Fruit fly (Drosophila melanogaster) whole organism, embryonic: Measurements from ENCODE around the gene CG33191.

Experiments
- B-H1 ChIP-seq: fragments of 200-800 bp; sonication (Bioruptor generic); IDR thresholded peaks from 3 replicates; pipeline ENCODE4 v1.3.6; 2022; ENCODE audit warnings: missing biosample characterization, missing genetic modification characterization
- CG10209 ChIP-seq: fragments of 200-800 bp; sonication (Bioruptor generic); optimal IDR thresholded peaks from 3 replicates; lab custom pipeline; 2017; ENCODE audit warnings: missing biosample characterization, mild to moderate bottlenecking, missing genetic modification characterization, missing genetic modification reagents
- CG10654 ChIP-seq: fragments of 200-800 bp; sonication (Bioruptor generic); optimal IDR thresholded peaks from 2 replicates; lab custom pipeline; 2016; ENCODE audit warnings: missing biosample characterization, missing genetic modification characterization
- CG11085 ChIP-seq: fragments of 200-800 bp; sonication (Bioruptor generic); IDR thresholded peaks from 2 replicates; pipeline ENCODE4 v1.3.6; 2022; ENCODE audit warnings: missing biosample characterization, missing genetic modification characterization
- CG11093 ChIP-seq: fragments of 200-800 bp; sonication (Bioruptor generic); IDR thresholded peaks from 3 replicates; pipeline ENCODE4 v1.3.6; 2022; ENCODE audit warnings: missing biosample characterization, missing genetic modification characterization
- CG11247 ChIP-seq: fragments of 200-800 bp; sonication (Bioruptor generic); IDR thresholded peaks from 2 replicates; pipeline ENCODE4 v1.3.6; 2022; ENCODE audit warnings: missing biosample characterization, missing genetic modification characterization
- CG11723 ChIP-seq: fragments of 200-800 bp; sonication (Bioruptor generic); optimal IDR thresholded peaks from 2 replicates; lab custom pipeline; 2017; ENCODE audit warnings: missing biosample characterization, mild to moderate bottlenecking, missing genetic modification characterization
- CG12071 ChIP-seq: fragments of 200-800 bp; sonication (Bioruptor generic); optimal IDR thresholded peaks from 3 replicates; lab custom pipeline; 2018; ENCODE audit warnings: missing biosample characterization, mild to moderate bottlenecking, missing genetic modification characterization
- CG12219 ChIP-seq: fragments of 200-800 bp; sonication (Bioruptor generic); optimal IDR thresholded peaks from 3 replicates; lab custom pipeline; 2018; ENCODE audit warnings: missing biosample characterization, mild to moderate bottlenecking, missing genetic modification characterization
- CG13123 ChIP-seq: fragments of 200-800 bp; sonication (Bioruptor generic); optimal IDR thresholded peaks from 2 replicates; lab custom pipeline; 2016; ENCODE audit warnings: missing biosample characterization, missing genetic modification characterization
- CG15514 ChIP-seq: fragments of 200-800 bp; sonication (Bioruptor generic); optimal IDR thresholded peaks from 3 replicates; lab custom pipeline; 2017; ENCODE audit warnings: missing biosample characterization, missing genetic modification characterization, mild to moderate bottlenecking, moderate library complexity, missing genetic modification reagents
- CG16863 ChIP-seq: fragments of 200-800 bp; sonication (Bioruptor generic); optimal IDR thresholded peaks from 3 replicates; lab custom pipeline; 2016; ENCODE audit warnings: missing biosample characterization, missing genetic modification characterization
- CG2889 ChIP-seq: fragments of 200-800 bp; sonication (Bioruptor generic); IDR thresholded peaks from 3 replicates; pipeline ENCODE4 v1.3.6; 2022; ENCODE audit warnings: missing biosample characterization, missing genetic modification characterization
- CG3065 ChIP-seq: fragments of 200-800 bp; sonication (Bioruptor generic); optimal IDR thresholded peaks from 2 replicates; lab custom pipeline; 2016; ENCODE audit warnings: missing biosample characterization, missing genetic modification characterization
- CG32532 ChIP-seq: fragments of 200-800 bp; sonication (Bioruptor generic); IDR thresholded peaks from 2 replicates; pipeline ENCODE4 v1.3.6; 2022; ENCODE audit warnings: missing biosample characterization, missing genetic modification characterization
- CG32767 ChIP-seq: fragments of 200-800 bp; sonication (Bioruptor generic); IDR thresholded peaks from 2 replicates; pipeline ENCODE4 v1.3.6; 2022; ENCODE audit warnings: missing biosample characterization, missing genetic modification characterization
- CG3281 ChIP-seq: fragments of 200-800 bp; sonication (Bioruptor generic); optimal IDR thresholded peaks from 3 replicates; lab custom pipeline; 2017; ENCODE audit warnings: missing biosample characterization, mild to moderate bottlenecking, missing genetic modification characterization
- CG8359 ChIP-seq: fragments of 200-800 bp; sonication (Bioruptor generic); optimal IDR thresholded peaks from 2 replicates; lab custom pipeline; 2017; ENCODE audit warnings: missing biosample characterization, mild to moderate bottlenecking, missing genetic modification characterization, borderline replicate concordance
- CG8388 ChIP-seq: fragments of 200-800 bp; sonication (Bioruptor generic); optimal IDR thresholded peaks from 2 replicates; lab custom pipeline; 2019; ENCODE audit warnings: missing biosample characterization, mild to moderate bottlenecking, missing genetic modification characterization, moderate library complexity
- CG9215 ChIP-seq: fragments of 200-800 bp; sonication (Bioruptor generic); IDR thresholded peaks from 2 replicates; pipeline ENCODE4 v1.3.6; 2022; ENCODE audit warnings: missing biosample characterization, missing genetic modification characterization
- CG9609 ChIP-seq: fragments of 200-800 bp; sonication (Bioruptor generic); optimal IDR thresholded peaks from 3 replicates; lab custom pipeline; 2016; ENCODE audit warnings: missing biosample characterization, missing genetic modification characterization
- Camta ChIP-seq: fragments of 200-800 bp; sonication (Bioruptor generic); optimal IDR thresholded peaks from 2 replicates; lab custom pipeline; 2016; ENCODE audit warnings: missing biosample characterization, missing genetic modification characterization
- Doc3 ChIP-seq: fragments of 200-800 bp; sonication (Bioruptor generic); IDR thresholded peaks from 3 replicates; pipeline ENCODE4 v1.3.6; 2022; ENCODE audit warnings: missing biosample characterization, missing genetic modification characterization; ENCODE audit not compliant: partially characterized antibody
- Elba2 ChIP-seq: fragments of 200-800 bp; sonication (Bioruptor generic); optimal IDR thresholded peaks from 3 replicates; lab custom pipeline; 2016; ENCODE audit warnings: missing biosample characterization, missing genetic modification characterization
- HLH3B ChIP-seq: fragments of 200-800 bp; sonication (Bioruptor generic); IDR thresholded peaks from 2 replicates; pipeline ENCODE4 v1.3.6; 2022; ENCODE audit warnings: missing biosample characterization, missing genetic modification characterization
- Hr51 ChIP-seq, 2 experiments: fragments of 200-800 bp; sonication (Bioruptor generic); optimal IDR thresholded peaks; 2 replicates in 1 of 2; 3 replicates in 1 of 2; lab custom pipeline; 2016 to 2018; ENCODE audit warnings: missing biosample characterization in 2 of 2, missing genetic modification characterization in 2 of 2, mild to moderate bottlenecking in 1 of 2, moderate library complexity in 1 of 2
- NFAT ChIP-seq: fragments of 200-800 bp; sonication (Bioruptor generic); IDR thresholded peaks from 2 replicates; pipeline ENCODE4 v1.3.6; 2022; ENCODE audit warnings: missing biosample characterization, missing genetic modification characterization
- Six4 ChIP-seq: fragments of 200-800 bp; sonication (Bioruptor generic); optimal IDR thresholded peaks from 2 replicates; lab custom pipeline; 2016; ENCODE audit warnings: missing biosample characterization, missing genetic modification characterization
- Ssrp ChIP-seq: fragments of 200-800 bp; sonication (Bioruptor generic); optimal IDR thresholded peaks from 2 replicates; lab custom pipeline; 2018; ENCODE audit warnings: missing biosample characterization, mild to moderate bottlenecking, missing genetic modification characterization, moderate library complexity
- YL-1 ChIP-seq: fragments of 200-800 bp; sonication (Bioruptor generic); optimal IDR thresholded peaks from 3 replicates; lab custom pipeline; 2017; ENCODE audit warnings: missing biosample characterization, mild to moderate bottlenecking, missing genetic modification characterization
- cg ChIP-seq: fragments of 200-800 bp; sonication (Bioruptor generic); optimal IDR thresholded peaks from 3 replicates; lab custom pipeline; 2019; ENCODE audit warnings: missing biosample characterization, mild to moderate bottlenecking, missing genetic modification characterization, moderate library complexity
- chn ChIP-seq: fragments of 200-800 bp; sonication (Bioruptor generic); optimal IDR thresholded peaks from 2 replicates; lab custom pipeline; 2016; ENCODE audit warnings: missing biosample characterization, missing genetic modification characterization
- crc ChIP-seq: fragments of 200-800 bp; sonication (Bioruptor generic); optimal IDR thresholded peaks from 2 replicates; lab custom pipeline; 2016; ENCODE audit warnings: missing biosample characterization, missing genetic modification characterization
- dan ChIP-seq: fragments of 200-800 bp; sonication (Bioruptor generic); IDR thresholded peaks from 2 replicates; pipeline ENCODE4 v1.3.6; 2022; ENCODE audit warnings: missing biosample characterization, missing genetic modification characterization
- dati ChIP-seq: fragments of 200-800 bp; sonication (Bioruptor generic); IDR thresholded peaks from 2 replicates; pipeline ENCODE4 v1.3.6; 2022; ENCODE audit warnings: missing biosample characterization, missing genetic modification characterization
- ems ChIP-seq: fragments of 200-800 bp; sonication (Bioruptor generic); optimal IDR thresholded peaks from 3 replicates; lab custom pipeline; 2016; ENCODE audit warnings: missing biosample characterization, missing genetic modification characterization
- hbn ChIP-seq: fragments of 200-800 bp; sonication (Bioruptor generic); IDR thresholded peaks from 2 replicates; pipeline ENCODE4 v1.3.6; 2022; ENCODE audit warnings: missing biosample characterization, missing genetic modification characterization; ENCODE audit not compliant: partially characterized antibody
- ind ChIP-seq: fragments of 200-800 bp; sonication (Bioruptor generic); optimal IDR thresholded peaks from 3 replicates; lab custom pipeline; 2016; ENCODE audit warnings: missing biosample characterization, missing genetic modification characterization
- kay ChIP-seq: fragments of 200-800 bp; sonication (Bioruptor generic); optimal IDR thresholded peaks from 2 replicates; lab custom pipeline; 2016; ENCODE audit warnings: missing biosample characterization, missing genetic modification characterization
- lbe ChIP-seq: fragments of 200-800 bp; sonication (Bioruptor generic); optimal IDR thresholded peaks from 2 replicates; lab custom pipeline; 2016; ENCODE audit warnings: missing biosample characterization, mild to moderate bottlenecking, missing genetic modification characterization
- nerfin-1 ChIP-seq: fragments of 200-800 bp; sonication (Bioruptor generic); optimal IDR thresholded peaks from 3 replicates; lab custom pipeline; 2019; ENCODE audit warnings: missing biosample characterization, mild to moderate bottlenecking, missing genetic modification characterization, moderate library complexity
- pita ChIP-seq: fragments of 200-800 bp; sonication (Bioruptor generic); optimal IDR thresholded peaks from 2 replicates; lab custom pipeline; 2017; ENCODE audit warnings: missing biosample characterization, mild to moderate bottlenecking, missing genetic modification characterization
- pnt ChIP-seq: fragments of 200-800 bp; sonication (Bioruptor generic); optimal IDR thresholded peaks from 3 replicates; lab custom pipeline; 2016; ENCODE audit warnings: missing biosample characterization, missing genetic modification characterization
- prd ChIP-seq, 3 experiments: fragments of >200 bp in 2 of 3; fragments of 200-800 bp in 1 of 3; sonication (Bioruptor generic) in 1 of 3; optimal IDR thresholded peaks in 2 of 3; IDR thresholded peaks in 1 of 3; 2 replicates in 2 of 3; 3 replicates in 1 of 3; pipeline versions ENCODE4 v1.3.6 to Lab custom; 2017 to 2022; ENCODE audit warnings: missing biosample characterization in 1 of 3, missing genetic modification characterization in 1 of 3
- pzg ChIP-seq: fragments of 200-800 bp; sonication (Bioruptor generic); optimal IDR thresholded peaks from 3 replicates; lab custom pipeline; 2018; ENCODE audit warnings: missing biosample characterization, mild to moderate bottlenecking, missing genetic modification characterization, moderate library complexity
- repo ChIP-seq: fragments of 200-800 bp; sonication (Bioruptor generic); optimal IDR thresholded peaks from 2 replicates; lab custom pipeline; 2016; ENCODE audit warnings: missing biosample characterization, missing genetic modification characterization
- row ChIP-seq: fragments of 200-800 bp; sonication (Bioruptor generic); IDR thresholded peaks from 3 replicates; pipeline ENCODE4 v1.3.6; 2022; ENCODE audit warnings: missing biosample characterization, missing genetic modification characterization
- schlank ChIP-seq: fragments of 200-800 bp; sonication (Bioruptor generic); optimal IDR thresholded peaks from 2 replicates; lab custom pipeline; 2018; ENCODE audit warnings: missing biosample characterization, mild to moderate bottlenecking, missing genetic modification characterization
- shn ChIP-seq: fragments of 200-800 bp; sonication (Bioruptor generic); optimal IDR thresholded peaks from 3 replicates; lab custom pipeline; 2016; ENCODE audit warnings: missing biosample characterization, missing genetic modification characterization
- tna ChIP-seq: fragments of 200-800 bp; sonication (Bioruptor generic); IDR thresholded peaks from 2 replicates; pipeline ENCODE4 v1.3.6; 2022; ENCODE audit warnings: missing biosample characterization, missing genetic modification characterization; ENCODE audit not compliant: partially characterized antibody
- twi ChIP-seq: fragments of 200-800 bp; optimal IDR thresholded peaks from 2 replicates; lab custom pipeline; 2019; ENCODE audit warnings: missing biosample characterization, mild to moderate bottlenecking, missing genetic modification characterization, moderate library complexity

The CG33191 gene

DNA sequence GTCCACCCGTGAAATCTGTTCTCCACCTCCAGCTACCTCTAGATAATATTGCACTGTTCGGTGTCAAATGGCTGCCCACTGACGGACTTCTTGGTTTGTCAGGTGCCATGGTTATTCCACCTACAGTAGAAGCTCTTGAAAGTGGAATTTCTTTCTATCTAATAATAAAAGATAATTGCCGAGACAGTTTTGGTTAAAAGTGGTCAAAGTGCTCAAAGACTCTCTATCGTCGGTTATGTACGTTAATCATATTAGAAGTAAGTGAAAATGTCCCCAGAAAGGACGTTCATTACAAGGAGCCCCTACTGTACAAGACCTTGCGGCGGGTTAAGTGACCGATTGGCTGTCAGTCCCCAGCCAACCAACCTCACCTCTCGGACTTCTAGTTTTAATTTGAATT lies 35.5 kb downstream of the CG33191 start (continued):
- TF ChIP-seq tna (GFP tag; lab: Robert Waterston, UW) (no peak), crc (GFP tag; lab: Kevin White, UChicago) (no peak), cg (GFP tag; lab: Kevin White, UChicago) (no peak), pnt (GFP tag; lab: Kevin White, UChicago) (peak; percentile 61), CG3281 (GFP tag; lab: Kevin White, UChicago) (peak; percentile 11), CG32767 (GFP tag; lab: Robert Waterston, UW) (peak; percentile 39; the same call in 1 of the 2 replicates), Six4 (GFP tag; lab: Kevin White, UChicago) (no peak), CG11085 (GFP tag; lab: Robert Waterston, UW) (no peak), CG11093 (GFP tag; lab: Robert Waterston, UW) (0 out of 3 replicates have a peak, but pooled peaks have one; percentile 24), twi (tag; lab: Kevin White, UChicago) (no peak), dati (GFP tag; lab: Robert Waterston, UW) (no peak), CG9609 (peak; percentile 41), CG9215 (peak; percentile 23; the same call in 1 of the 2 replicates), NFAT (GFP tag; lab: Robert Waterston, UW) (no peak), CG13123 (GFP tag; lab: Kevin White, UChicago) (no peak), CG2889 (GFP tag; lab: Robert Waterston, UW) (no peak), row (peak; percentile 85), Elba2 (GFP tag; lab: Kevin White, UChicago) (no peak), pita (no peak), CG8388 (GFP tag; lab: Kevin White, UChicago) (peak; percentile 20), CG16863 (GFP tag; lab: Kevin White, UChicago) (peak; percentile 26), repo (GFP tag; lab: Kevin White, UChicago) (no peak), CG11723 (GFP tag; lab: Kevin White, UChicago) (peak; percentile 18), hbn (GFP tag; lab: Robert Waterston, UW) (no peak), dan (GFP tag; lab: Robert Waterston, UW) (no peak), pzg (GFP tag; lab: Kevin White, UChicago) (no peak), ind (no peak), kay (GFP tag; lab: Kevin White, UChicago) (no peak), CG8359 (GFP tag; lab: Kevin White, UChicago) (no peak), YL-1 (GFP tag; lab: Kevin White, UChicago) (no peak), shn (GFP tag; lab: Kevin White, UChicago) (peak; percentile 4), ems (GFP tag; lab: Kevin White, UChicago) (peak; percentile 20), schlank (tag; lab: Kevin White, UChicago) (no peak), lbe (no peak), CG11247 (GFP tag; lab: Robert Waterston, UW) (peak; percentile 41; the same call in 1 of the 2 replicates), CG10654 (GFP tag; lab: Kevin White, UChicago) (no peak), prd (optimal IDR thresholded peaks at IDR 0.05; lab: Kevin White, UChicago) (no peak), prd (GFP tag; IDR thresholded peaks at IDR 0.05; lab: Robert Waterston, UW) (peak; percentile 68), nerfin-1 (no peak), CG15514 (no peak), Camta (no peak), HLH3B (GFP tag; lab: Robert Waterston, UW) (peak; percentile 57; the same call in 1 of the 2 replicates), Hr51 (GFP tag; optimal IDR thresholded peaks at IDR 0.05; lab: Kevin White, UChicago) (peak; percentile 10 to 65), Ssrp (peak; percentile 25), chn (GFP tag; lab: Kevin White, UChicago) (no peak), CG12071 (GFP tag; lab: Kevin White, UChicago) (no peak), B-H1 (GFP tag; lab: Robert Waterston, UW) (peak; percentile 11; the same call in 1 of the 3 replicates), CG32532 (peak; percentile 62; the same call in 1 of the 2 replicates), CG12219 (GFP tag; lab: Kevin White, UChicago) (peak; percentile 39), Doc3 (GFP tag; lab: Robert Waterston, UW) (no peak), CG3065 (GFP tag; lab: Kevin White, UChicago) (no peak), CG10209 (GFP tag; lab: Kevin White, UChicago) (peak; percentile 54)
